Fruit fly (Drosophila melanogaster): ENCODE results near the gene Fum3.

DNA sequence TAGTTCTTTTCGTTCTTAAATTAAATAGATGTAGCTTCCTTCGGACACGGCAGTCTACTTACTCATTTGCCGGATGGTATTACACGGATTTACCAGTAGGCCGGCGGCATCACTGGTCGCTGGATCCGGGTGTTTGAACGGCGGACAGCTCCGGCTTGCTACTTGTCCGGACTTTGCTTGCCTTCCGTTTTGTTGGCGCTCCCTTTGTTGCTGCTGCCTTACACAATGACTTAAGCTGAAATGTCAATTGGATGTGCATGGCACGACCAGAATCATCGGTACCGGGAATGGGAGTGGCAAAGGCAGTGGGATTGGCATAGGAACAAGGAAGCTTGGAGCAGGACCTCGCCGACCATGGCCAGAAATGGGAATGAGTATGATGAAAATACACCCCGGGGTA, 14.6 kb upstream of the Fum3 start:
- TF ChIP-seq Sox14 (GFP tag; optimal IDR thresholded peaks at IDR 0.05) = no peak
- no peak for TF ChIP-seq spab (GFP tag; optimal IDR thresholded peaks at IDR 0.05)
- TF ChIP-seq vri (GFP tag; optimal IDR thresholded peaks at IDR 0.05) = no peak
- TF ChIP-seq topi (GFP tag; optimal IDR thresholded peaks at IDR 0.05) = no peak
- TF ChIP-seq Blimp-1 (GFP tag; optimal IDR thresholded peaks at IDR 0.05) = no peak
- TF ChIP-seq CG8632 (GFP tag; optimal IDR thresholded peaks at IDR 0.05) = no peak
- TF ChIP-seq eg (GFP tag; IDR thresholded peaks at IDR 0.05) = no peak
